Worm (Caenorhabditis elegans): ENCODE measurements around the gene C50E3.6.

DNA sequence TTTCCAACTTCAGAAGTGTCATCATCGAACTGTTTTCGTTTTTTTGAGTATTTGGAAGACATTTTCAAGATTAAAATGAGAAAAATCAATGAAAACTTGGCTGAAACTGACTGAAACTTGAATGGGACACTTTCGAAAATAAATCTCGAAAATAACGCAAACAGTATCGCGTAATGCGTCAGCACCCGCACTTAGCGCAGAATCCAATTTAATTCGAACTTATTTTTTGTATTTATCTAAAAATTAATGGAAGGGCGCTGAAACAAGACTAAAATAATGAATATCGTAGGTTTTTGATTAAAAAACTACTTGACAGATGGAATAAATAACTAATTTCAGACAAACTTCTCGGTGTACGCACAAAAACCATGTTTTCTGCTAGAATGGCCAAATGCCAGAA, 14.8 kb downstream of the C50E3.6 start, which contains the start of the genes snu-66 and ints-9:
- TF ChIP-seq unc-62 (GFP tag; optimal IDR thresholded peaks at IDR 0.05) (no peak), rpc-1 (optimal IDR thresholded peaks at IDR 0.05) (no peak), rpc-1 (tag; optimal IDR thresholded peaks at IDR 0.05) (no peak), hlh-26 (GFP tag; conservative IDR thresholded peaks at IDR 0.05) (no peak), F37B4.10 (GFP tag; IDR thresholded peaks at IDR 0.05) (no peak), snpc-1.1 (tag; optimal IDR thresholded peaks at IDR 0.05; ENCODE audit: insufficient read depth) (peak; percentile 24), lin-35 (GFP tag; optimal IDR thresholded peaks at IDR 0.05) (peak in 1 of 3 experiments; percentile 75), dox-1 (GFP tag; IDR thresholded peaks at IDR 0.05) (0 out of 2 replicates have a peak, but pooled peaks have one; percentile 16), F49E8.2 (tag; optimal IDR thresholded peaks at IDR 0.05; ENCODE audit: insufficient read depth) (no peak), akir-1 (GFP tag; optimal IDR thresholded peaks at IDR 0.05) (no peak), ztf-18 (tag; optimal IDR thresholded peaks at IDR 0.05) (peak; percentile 93), Y56A3A.18 (GFP tag; IDR thresholded peaks at IDR 0.05) (no peak), ama-1 (optimal IDR thresholded peaks at IDR 0.05) (no peak), ama-1 (GFP tag; optimal IDR thresholded peaks at IDR 0.05) (no peak), ceh-79 (tag; optimal IDR thresholded peaks at IDR 0.05) (no peak), dpl-1 (GFP tag; optimal IDR thresholded peaks at IDR 0.05) (no peak)

Measured in whole organism, young adult.